Fruit fly (Drosophila melanogaster) whole organism, embryonic: ENCODE data around the gene Pka-C1.

Source experiments
- CG14014 ChIP-seq: fragments of 200-800 bp; sonication (Bioruptor generic); IDR thresholded peaks from 2 replicates; pipeline ENCODE4 v1.3.6; 2022; ENCODE audit warnings: missing biosample characterization, missing genetic modification characterization
- CG2875 ChIP-seq: fragments of 200-800 bp; sonication (Bioruptor generic); optimal IDR thresholded peaks from 2 replicates; lab custom pipeline; 2017; ENCODE audit warnings: missing biosample characterization, mild to moderate bottlenecking, missing genetic modification characterization, missing genetic modification reagents
- CG5245 ChIP-seq: fragments of 200-800 bp; sonication (Bioruptor generic); optimal IDR thresholded peaks from 3 replicates; lab custom pipeline; 2016; ENCODE audit warnings: missing biosample characterization, missing genetic modification characterization
- HLH4C ChIP-seq: fragments of 200-800 bp; sonication (Bioruptor generic); IDR thresholded peaks from 3 replicates; pipeline ENCODE4 v1.3.6; 2022; ENCODE audit warnings: missing biosample characterization, missing genetic modification characterization; ENCODE audit not compliant: partially characterized antibody
- dm ChIP-seq: fragments of 200-800 bp; sonication (Bioruptor generic); optimal IDR thresholded peaks from 3 replicates; lab custom pipeline; 2016; ENCODE audit warnings: missing biosample characterization, missing genetic modification characterization
- inv ChIP-seq: fragments of 200-800 bp; sonication (Bioruptor generic); IDR thresholded peaks from 2 replicates; pipeline ENCODE4 v1.3.6; 2022; ENCODE audit warnings: missing biosample characterization, missing genetic modification characterization; ENCODE audit not compliant: partially characterized antibody
- jigr1 ChIP-seq: fragments of 200-800 bp; sonication (Bioruptor generic); IDR thresholded peaks from 3 replicates; pipeline ENCODE4 v1.3.6; 2022; ENCODE audit warnings: missing biosample characterization, missing genetic modification characterization

- TF ChIP-seq inv (no peak), dm (GFP tag; lab: Kevin White, UChicago) (peak; percentile 8), CG14014 (GFP tag; lab: Robert Waterston, UW) (no peak), jigr1 (GFP tag; lab: Robert Waterston, UW) (no peak), CG2875 (GFP tag; lab: Kevin White, UChicago) (no peak), CG5245 (no peak), HLH4C (GFP tag; lab: Robert Waterston, UW) (no peak)
Observed at dm6 chr2L:9705872-9706317, 6.8 kb upstream of the Pka-C1 start, which contains the start of gene CG31710.
